Worm (Caenorhabditis elegans) whole organism, L4/young adult: Measurements from ENCODE around the gene strd-1.

Source experiments
- W03F9.2 ChIP-seq: fragments of 150-350 bp; optimal IDR thresholded peaks from 2 replicates; lab custom pipeline; 2014; ENCODE audit warnings: missing biosample characterization, missing genetic modification characterization
- dao-5 ChIP-seq: sonication (generic microtip); optimal IDR thresholded peaks from 2 replicates; lab custom pipeline; 2016; ENCODE audit warnings: missing genotype, missing genetic modification characterization, moderate library complexity, missing compliant biosample characterization
- him-1 ChIP-seq: sonication (generic microtip); optimal IDR thresholded peaks from 2 replicates; lab custom pipeline; 2016; ENCODE audit warnings: missing genotype, missing genetic modification reagents, missing genetic modification characterization, missing compliant biosample characterization

DNA sequence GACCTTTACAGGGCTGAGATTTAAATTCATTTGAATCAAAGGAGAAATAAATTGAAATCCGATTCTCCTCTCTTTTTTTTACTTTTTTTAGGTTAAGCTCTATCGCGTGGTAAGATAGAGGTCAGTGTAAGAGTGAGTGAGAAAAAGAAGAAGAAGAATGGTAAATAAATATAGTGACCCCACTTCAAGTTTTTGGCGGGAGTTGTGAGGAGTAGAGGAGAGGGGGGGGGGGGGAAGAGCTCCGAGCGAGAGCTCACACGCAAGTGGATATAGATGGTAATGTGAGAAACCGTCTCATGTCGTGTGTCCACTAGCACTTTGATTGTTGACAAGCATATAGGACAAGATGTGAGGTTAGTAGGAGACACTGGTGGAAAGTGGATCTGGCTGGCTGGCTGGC lies 19.8 kb downstream of the strd-1 start, which contains the start of gene W05B2.2:
- no peak for TF ChIP-seq W03F9.2
- TF ChIP-seq him-1 (tag; lab: Kevin White, UChicago), result no peak
- TF ChIP-seq dao-5, result no peak
